Fruit fly (Drosophila melanogaster) S2 (cell line): Measurements from ENCODE around the gene Ect3.

Experiments
- CG8478 ChIP-seq: fragments of >200 bp; optimal IDR thresholded peaks from 2 replicates; lab custom pipeline; 2018
- CTCF ChIP-seq, 2 experiments: fragments of >200 bp; optimal IDR thresholded peaks; 2 replicates each; lab custom pipeline; 2018

dm6 chr3R:12016828-12017280 lies 17.8 kb downstream of the Ect3 start, which contains the start of the genes DCAF12 and Spt3:
- TF ChIP-seq CTCF (optimal IDR thresholded peaks at IDR 0.05; lab: Kevin White, UChicago), result no peak
- no peak for TF ChIP-seq CG8478
